Worm (Caenorhabditis elegans) whole organism, early embryonic: Measurements from ENCODE around the gene fat-3.

Source experiments
- B0310.2 ChIP-seq: sonication (generic microtip); optimal IDR thresholded peaks from 2 replicates; lab custom pipeline; 2016; ENCODE audit warnings: mild to moderate bottlenecking, missing genetic modification characterization, missing compliant biosample characterization
- F13C5.2 ChIP-seq: sonication (generic microtip); optimal IDR thresholded peaks from 2 replicates; lab custom pipeline; 2017; ENCODE audit warnings: mild to moderate bottlenecking, missing genetic modification characterization, inconsistent platforms, missing compliant biosample characterization
- aly-1 ChIP-seq: sonication (generic microtip); optimal IDR thresholded peaks from 2 replicates; lab custom pipeline; 2016; ENCODE audit warnings: missing genetic modification characterization, missing compliant biosample characterization
- ama-1 ChIP-seq: fragments of 150-350 bp; optimal IDR thresholded peaks from 2 replicates; lab custom pipeline; 2014
- ceh-13 ChIP-seq: fragments of 200-800 bp; sonication (Bioruptor generic); optimal IDR thresholded peaks from 2 replicates; lab custom pipeline; 2018; ENCODE audit warnings: mild to moderate bottlenecking, missing genetic modification characterization, missing compliant biosample characterization
- ceh-36 ChIP-seq: sonication (generic microtip); optimal IDR thresholded peaks from 2 replicates; lab custom pipeline; 2016; ENCODE audit warnings: missing genetic modification characterization, inconsistent platforms, missing compliant biosample characterization
- ets-7 ChIP-seq: sonication (generic microtip); optimal IDR thresholded peaks from 2 replicates; lab custom pipeline; 2016; ENCODE audit warnings: missing genotype, missing genetic modification characterization, missing compliant biosample characterization
- flt-1 ChIP-seq: fragments of 200-800 bp; sonication (Bioruptor generic); IDR thresholded peaks from 2 replicates; pipeline ENCODE4 v1.3.6; 2022; ENCODE audit warnings: missing genetic modification characterization, missing compliant biosample characterization
- hmbx-1 ChIP-seq: sonication (generic microtip); optimal IDR thresholded peaks from 2 replicates; lab custom pipeline; 2016; ENCODE audit warnings: mild to moderate bottlenecking, missing genetic modification characterization, missing compliant biosample characterization
- hmg-4 ChIP-seq: fragments of 200-800 bp; sonication (Bioruptor generic); optimal IDR thresholded peaks from 2 replicates; lab custom pipeline; 2018; ENCODE audit warnings: mild to moderate bottlenecking, missing genetic modification characterization, missing compliant biosample characterization
- hnd-1 ChIP-seq: sonication (generic microtip); optimal IDR thresholded peaks from 2 replicates; lab custom pipeline; 2016; ENCODE audit warnings: missing genetic modification characterization, missing compliant biosample characterization
- pes-1 ChIP-seq: fragments of 200-800 bp; sonication (Bioruptor generic); IDR thresholded peaks from 2 replicates; pipeline ENCODE4 v1.3.6; 2022; ENCODE audit warnings: missing genetic modification reagents, missing genetic modification characterization, missing compliant biosample characterization
- scrt-1 ChIP-seq: fragments of 200-800 bp; sonication (Bioruptor generic); IDR thresholded peaks from 2 replicates; pipeline ENCODE4 v1.3.6; 2022; ENCODE audit warnings: missing genetic modification characterization, missing compliant biosample characterization
- sea-1 ChIP-seq: fragments of 200-800 bp; sonication (Bioruptor generic); conservative IDR thresholded peaks from 2 replicates; pipeline ENCODE4 v1.3.6; 2022; ENCODE audit warnings: missing genetic modification characterization, missing compliant biosample characterization
- tbx-11 ChIP-seq: fragments of 200-800 bp; sonication (Bioruptor generic); IDR thresholded peaks from 2 replicates; pipeline ENCODE4 v1.3.6; 2022; ENCODE audit warnings: missing genetic modification characterization, missing compliant biosample characterization
- tbx-37 ChIP-seq: fragments of 200-800 bp; sonication (Bioruptor generic); conservative IDR thresholded peaks from 2 replicates; pipeline ENCODE4 v1.3.6; 2022; ENCODE audit warnings: missing genetic modification reagents, missing genetic modification characterization, missing compliant biosample characterization
- tra-4 ChIP-seq: sonication (generic microtip); optimal IDR thresholded peaks from 2 replicates; lab custom pipeline; 2017; ENCODE audit warnings: missing genetic modification characterization, missing compliant biosample characterization

fat-3 gene

ce11 chrIV:9784689-9785088 lies 18.1 kb upstream of the fat-3 start, which contains the start of gene sre-4:
Gene sre-4, minus strand, starts transcription at chrIV:9784789.
- TF ChIP-seq sea-1 (GFP tag; lab: Robert Waterston, UW) = no peak
- TF ChIP-seq pes-1 (GFP tag; lab: Robert Waterston, UW) = no peak
- no peak for TF ChIP-seq hmbx-1 (tag; lab: Kevin White, UChicago)
- TF ChIP-seq ceh-13 = no peak
- no peak for TF ChIP-seq scrt-1
- no peak for TF ChIP-seq aly-1 (tag; lab: Kevin White, UChicago)

ce11 chrIV:9789496-9789895 lies 13.3 kb upstream of the fat-3 start, which contains the start of gene T13F2.4:
Gene T13F2.4, plus strand, starts transcription at chrIV:9789796.
- TF ChIP-seq hmg-4 = no peak
- no peak for TF ChIP-seq tra-4 (tag; lab: Kevin White, UChicago)
- no peak for TF ChIP-seq ets-7 (tag; lab: Kevin White, UChicago)

- TF ChIP-seq ama-1 (lab: Kevin White, UChicago) (no peak), pes-1 (GFP tag; lab: Robert Waterston, UW) (no peak), scrt-1 (no peak), hnd-1 (no peak), aly-1 (tag; lab: Kevin White, UChicago) (no peak), hmg-4 (no peak), flt-1 (GFP tag; lab: Robert Waterston, UW) (no peak), tra-4 (tag; lab: Kevin White, UChicago) (no peak), B0310.2 (no peak), tbx-37 (GFP tag; lab: Robert Waterston, UW) (no peak), hmbx-1 (tag; lab: Kevin White, UChicago) (no peak), F13C5.2 (tag; lab: Kevin White, UChicago) (no peak), ets-7 (tag; lab: Kevin White, UChicago) (no peak), tbx-11 (no peak), ceh-36 (no peak)
These were observed 12.1 kb upstream of the fat-3 start for ce11 chrIV:9790708-9791107.

- no peak for TF ChIP-seq hmg-4
- no peak for TF ChIP-seq pes-1 (GFP tag; lab: Robert Waterston, UW)
- TF ChIP-seq F13C5.2 (tag; lab: Kevin White, UChicago) = no peak
- no peak for TF ChIP-seq scrt-1
- TF ChIP-seq ama-1 (lab: Kevin White, UChicago) = no peak
- TF ChIP-seq tra-4 (tag; lab: Kevin White, UChicago) = no peak
- no peak for TF ChIP-seq tbx-11
- TF ChIP-seq tbx-37 (GFP tag; lab: Robert Waterston, UW) = no peak
- no peak for TF ChIP-seq ceh-13
- no peak for TF ChIP-seq ets-7 (tag; lab: Kevin White, UChicago)
- TF ChIP-seq hnd-1 = no peak
- no peak for TF ChIP-seq aly-1 (tag; lab: Kevin White, UChicago)
- no peak for TF ChIP-seq flt-1 (GFP tag; lab: Robert Waterston, UW)
- no peak for TF ChIP-seq B0310.2
- TF ChIP-seq sea-1 (GFP tag; lab: Robert Waterston, UW) = no peak
- TF ChIP-seq ceh-36 = no peak
- TF ChIP-seq hmbx-1 (tag; lab: Kevin White, UChicago) = no peak
These were observed 7.6 kb upstream of the fat-3 start for ce11 chrIV:9795250-9795649.

ce11 chrIV:9796494-9796893 lies 6.3 kb upstream of the fat-3 start, which contains the start of gene pis-1:
Gene pis-1, minus strand, starts transcription at chrIV:9796594.
- TF ChIP-seq scrt-1 = no peak

- TF ChIP-seq aly-1 (tag; lab: Kevin White, UChicago) (no peak), hmg-4 (no peak), tbx-37 (GFP tag; lab: Robert Waterston, UW) (no peak), ceh-13 (no peak), ets-7 (tag; lab: Kevin White, UChicago) (no peak), B0310.2 (no peak), hmbx-1 (tag; lab: Kevin White, UChicago) (no peak), tra-4 (tag; lab: Kevin White, UChicago) (no peak), F13C5.2 (tag; lab: Kevin White, UChicago) (no peak), flt-1 (GFP tag; lab: Robert Waterston, UW) (no peak), pes-1 (GFP tag; lab: Robert Waterston, UW) (no peak), hnd-1 (no peak), tbx-11 (no peak), scrt-1 (no peak), sea-1 (GFP tag; lab: Robert Waterston, UW) (no peak), ceh-36 (no peak), ama-1 (lab: Kevin White, UChicago) (no peak)
These were observed 5.4 kb upstream of the fat-3 start, which contains the start of gene T13F2.2 for ce11 chrIV:9797304-9798003. Gene T13F2.2, minus strand, starts transcription at chrIV:9797354.

- TF ChIP-seq hmg-4 (no peak), pes-1 (GFP tag; lab: Robert Waterston, UW) (no peak), scrt-1 (no peak), aly-1 (tag; lab: Kevin White, UChicago) (no peak), ama-1 (lab: Kevin White, UChicago) (no peak), ets-7 (tag; lab: Kevin White, UChicago) (no peak), tbx-11 (no peak)
These were observed 4.5 kb upstream of the fat-3 start for ce11 chrIV:9798307-9798706.

ce11 chrIV:9799129-9799528 lies 3.7 kb upstream of the fat-3 start, which contains the start of gene fat-4:
Gene fat-4, plus strand, starts transcription at chrIV:9799429.
- no peak for TF ChIP-seq ceh-13
- no peak for TF ChIP-seq hmbx-1 (tag; lab: Kevin White, UChicago)
- TF ChIP-seq ceh-36 = no peak
- TF ChIP-seq flt-1 (GFP tag; lab: Robert Waterston, UW) = no peak
- TF ChIP-seq tbx-11 = no peak
- TF ChIP-seq ets-7 (tag; lab: Kevin White, UChicago) = no peak
- TF ChIP-seq tbx-37 (GFP tag; lab: Robert Waterston, UW) = no peak
- TF ChIP-seq aly-1 (tag; lab: Kevin White, UChicago) = no peak
- no peak for TF ChIP-seq hnd-1
- no peak for TF ChIP-seq scrt-1
- no peak for TF ChIP-seq hmg-4
- no peak for TF ChIP-seq sea-1 (GFP tag; lab: Robert Waterston, UW)
- no peak for TF ChIP-seq pes-1 (GFP tag; lab: Robert Waterston, UW)
- no peak for TF ChIP-seq ama-1 (lab: Kevin White, UChicago)
- TF ChIP-seq tra-4 (tag; lab: Kevin White, UChicago) = no peak
